Worm (Caenorhabditis elegans) whole organism, mixed stage, embryonic: ENCODE measurements around the gene ergi-3.

Source experiments
- M03D4.4 ChIP-seq: sonication (generic microtip); optimal IDR thresholded peaks from 2 replicates; lab custom pipeline; 2017; ENCODE audit warnings: mild to moderate bottlenecking, missing genetic modification characterization, missing compliant biosample characterization
- bed-3 ChIP-seq: fragments of 200-800 bp; sonication (Bioruptor generic); optimal IDR thresholded peaks from 3 replicates; lab custom pipeline; 2018; ENCODE audit warnings: mild to moderate bottlenecking, missing genetic modification characterization, moderate library complexity, missing compliant biosample characterization
- blmp-1 ChIP-seq: fragments of 150-350 bp; optimal IDR thresholded peaks from 2 replicates; lab custom pipeline; 2014; ENCODE audit warnings: missing biosample characterization, missing genetic modification characterization
- ceh-39 ChIP-seq: fragments of 150-350 bp; optimal IDR thresholded peaks from 2 replicates; lab custom pipeline; 2014; ENCODE audit warnings: missing biosample characterization, missing genetic modification characterization
- ceh-43 ChIP-seq: fragments of 200-800 bp; sonication (Bioruptor generic); optimal IDR thresholded peaks from 2 replicates; lab custom pipeline; 2018; ENCODE audit warnings: mild to moderate bottlenecking, missing genetic modification characterization, moderate library complexity, missing compliant biosample characterization
- ceh-83 ChIP-seq: fragments of 200-800 bp; sonication (Bioruptor generic); optimal IDR thresholded peaks from 2 replicates; lab custom pipeline; 2018; ENCODE audit warnings: mild to moderate bottlenecking, missing genetic modification characterization, missing compliant biosample characterization
- ces-1 ChIP-seq: fragments of 150-350 bp; optimal IDR thresholded peaks from 2 replicates; lab custom pipeline; 2014; ENCODE audit warnings: missing biosample characterization, missing genetic modification reagents, missing genetic modification characterization
- cnd-1 ChIP-seq: fragments of 200-800 bp; sonication (Bioruptor generic); optimal IDR thresholded peaks from 2 replicates; lab custom pipeline; 2018; ENCODE audit warnings: mild to moderate bottlenecking, missing genetic modification characterization, missing compliant biosample characterization
- drap-1 ChIP-seq: fragments of 200-800 bp; sonication (Bioruptor generic); optimal IDR thresholded peaks from 3 replicates; lab custom pipeline; 2018; ENCODE audit warnings: mild to moderate bottlenecking, missing genetic modification characterization, missing compliant biosample characterization
- elt-1 ChIP-seq: sonication (generic microtip); optimal IDR thresholded peaks from 2 replicates; lab custom pipeline; 2017; ENCODE audit warnings: missing genetic modification characterization, mild to moderate bottlenecking, missing compliant biosample characterization, antibody characterized with exemption, moderate library complexity, borderline replicate concordance; ENCODE audit not compliant: insufficient read depth
- elt-3 ChIP-seq: fragments of 150-350 bp; optimal IDR thresholded peaks from 2 replicates; lab custom pipeline; 2014; ENCODE audit warnings: missing biosample characterization, missing genetic modification characterization
- hlh-1 ChIP-seq: fragments of 150-350 bp; optimal IDR thresholded peaks from 2 replicates; lab custom pipeline; 2014; ENCODE audit warnings: missing biosample characterization, missing genetic modification reagents, missing genetic modification characterization
- lin-13 ChIP-seq: fragments of 150-350 bp; optimal IDR thresholded peaks from 2 replicates; lab custom pipeline; 2014; ENCODE audit warnings: missing biosample characterization, missing genetic modification characterization
- lin-32 ChIP-seq: fragments of 200-800 bp; sonication (Bioruptor generic); optimal IDR thresholded peaks from 2 replicates; lab custom pipeline; 2018; ENCODE audit warnings: mild to moderate bottlenecking, missing genetic modification characterization, missing compliant biosample characterization
- lsy-2 ChIP-seq: fragments of 150-350 bp; optimal IDR thresholded peaks from 2 replicates; lab custom pipeline; 2014; ENCODE audit warnings: missing biosample characterization, missing genetic modification characterization
- mab-5 ChIP-seq: fragments of 150-350 bp; optimal IDR thresholded peaks from 2 replicates; lab custom pipeline; 2014; ENCODE audit warnings: missing biosample characterization, missing genetic modification characterization
- mep-1 ChIP-seq: fragments of 150-350 bp; optimal IDR thresholded peaks from 2 replicates; lab custom pipeline; 2017; ENCODE audit warnings: missing biosample characterization, missing genetic modification reagents, missing genetic modification characterization, inconsistent platforms
- mls-2 ChIP-seq: sonication (generic microtip); optimal IDR thresholded peaks from 2 replicates; lab custom pipeline; 2016; ENCODE audit warnings: mild to moderate bottlenecking, missing genetic modification characterization, moderate library complexity, missing compliant biosample characterization
- nhr-2 ChIP-seq: fragments of 150-350 bp; optimal IDR thresholded peaks from 2 replicates; lab custom pipeline; 2014; ENCODE audit warnings: missing biosample characterization, missing genetic modification characterization
- nhr-237 ChIP-seq: fragments of 150-350 bp; optimal IDR thresholded peaks from 2 replicates; lab custom pipeline; 2014; ENCODE audit warnings: missing biosample characterization, missing genetic modification characterization
- nhr-28 ChIP-seq: fragments of 150-350 bp; optimal IDR thresholded peaks from 2 replicates; lab custom pipeline; 2014; ENCODE audit warnings: missing biosample characterization, missing genetic modification characterization
- nhr-76 ChIP-seq: sonication (generic microtip); optimal IDR thresholded peaks from 2 replicates; lab custom pipeline; 2017; ENCODE audit warnings: missing biosample characterization, missing genetic modification characterization
- pha-4 ChIP-seq: fragments of 150-350 bp; optimal IDR thresholded peaks from 2 replicates; lab custom pipeline; 2018; ENCODE audit warnings: missing biosample characterization, missing genetic modification reagents, missing genetic modification characterization
- sem-2 ChIP-seq: fragments of 200-800 bp; sonication (Bioruptor generic); optimal IDR thresholded peaks from 2 replicates; lab custom pipeline; 2018; ENCODE audit warnings: mild to moderate bottlenecking, missing genetic modification characterization, missing compliant biosample characterization
- snpc-4 ChIP-seq: fragments of 150-350 bp; optimal IDR thresholded peaks from 2 replicates; lab custom pipeline; 2014; ENCODE audit warnings: missing biosample characterization, missing genetic modification characterization
- sptf-1 ChIP-seq: sonication (generic microtip); optimal IDR thresholded peaks from 2 replicates; lab custom pipeline; 2017; ENCODE audit warnings: mild to moderate bottlenecking, missing genetic modification characterization, moderate library complexity, missing compliant biosample characterization
- tbx-8 ChIP-seq: fragments of 200-800 bp; sonication (Bioruptor generic); optimal IDR thresholded peaks from 2 replicates; lab custom pipeline; 2018; ENCODE audit warnings: mild to moderate bottlenecking, missing genetic modification characterization, moderate library complexity, missing compliant biosample characterization
- unc-120 ChIP-seq: sonication (generic microtip); optimal IDR thresholded peaks from 2 replicates; lab custom pipeline; 2017; ENCODE audit warnings: missing genetic modification characterization, missing compliant biosample characterization; ENCODE audit not compliant: poor library complexity, severe bottlenecking
- unc-39 ChIP-seq: fragments of 150-350 bp; optimal IDR thresholded peaks from 2 replicates; lab custom pipeline; 2014; ENCODE audit warnings: missing biosample characterization, missing genetic modification characterization
- unc-62 ChIP-seq: fragments of 150-350 bp; optimal IDR thresholded peaks from 2 replicates; lab custom pipeline; 2014; ENCODE audit warnings: missing biosample characterization, missing genetic modification reagents, missing genetic modification characterization
- ztf-11 ChIP-seq: fragments of 150-350 bp; optimal IDR thresholded peaks from 2 replicates; lab custom pipeline; 2014; ENCODE audit warnings: missing biosample characterization, missing genetic modification characterization

The ergi-3 gene

ce11 chrX:15654969-15655368, 38.4 kb upstream of the ergi-3 start:
- no peak for TF ChIP-seq sem-2
- TF ChIP-seq unc-62: no peak
- TF ChIP-seq nhr-2 (tag; lab: Kevin White, UChicago): no peak
- TF ChIP-seq pha-4: no peak
- no peak for TF ChIP-seq nhr-237 (tag; lab: Kevin White, UChicago)
- TF ChIP-seq ceh-43 (GFP tag; lab: Kevin White, UChicago): no peak
- TF ChIP-seq nhr-28 (tag; lab: Kevin White, UChicago): no peak
- no peak for TF ChIP-seq tbx-8 (GFP tag; lab: Kevin White, UChicago)
- TF ChIP-seq bed-3 (GFP tag; lab: Kevin White, UChicago): no peak
- TF ChIP-seq unc-39 (tag; lab: Kevin White, UChicago): no peak
- no peak for TF ChIP-seq blmp-1 (tag; lab: Kevin White, UChicago)
- no peak for TF ChIP-seq cnd-1
- no peak for TF ChIP-seq ceh-83
- TF ChIP-seq unc-120 (tag; lab: Kevin White, UChicago): no peak
- no peak for TF ChIP-seq lsy-2 (tag; lab: Kevin White, UChicago)
- no peak for TF ChIP-seq ceh-39 (tag; lab: Kevin White, UChicago)
- no peak for TF ChIP-seq hlh-1 (tag; lab: Kevin White, UChicago)
- TF ChIP-seq, all 35 proteins: peak for 0

DNA sequence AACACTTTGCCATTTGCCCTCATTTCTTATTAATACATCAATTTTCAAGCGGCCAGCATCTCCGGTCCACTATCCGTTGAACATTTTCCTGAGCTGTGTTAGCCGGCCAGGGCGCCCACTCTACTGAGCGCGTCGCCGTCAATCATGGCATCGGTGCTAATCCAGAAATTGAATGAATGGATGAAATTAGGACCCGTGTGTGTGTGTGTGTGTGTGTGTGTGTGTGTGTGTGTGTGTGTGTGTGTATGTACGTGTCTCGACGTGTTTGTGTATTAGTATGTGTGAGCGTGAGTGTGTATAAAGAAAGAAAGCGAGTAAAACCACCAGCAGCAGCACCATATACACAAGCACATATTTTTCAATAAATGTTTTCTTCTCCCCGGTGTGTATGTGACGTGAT, 36.6 kb upstream of the ergi-3 start:
- TF ChIP-seq M03D4.4 (tag; lab: Kevin White, UChicago) (peak; percentile 2), drap-1 (GFP tag; lab: Kevin White, UChicago) (no peak), mls-2 (tag; lab: Kevin White, UChicago) (no peak), nhr-237 (tag; lab: Kevin White, UChicago) (no peak), ceh-83 (no peak), tbx-8 (GFP tag; lab: Kevin White, UChicago) (no peak), nhr-28 (tag; lab: Kevin White, UChicago) (no peak), mep-1 (no peak), pha-4 (no peak), nhr-2 (tag; lab: Kevin White, UChicago) (no peak), lin-32 (peak; percentile 11), unc-62 (no peak), sptf-1 (tag; lab: Kevin White, UChicago) (peak; percentile 12), snpc-4 (tag; lab: Kevin White, UChicago) (no peak), unc-39 (tag; lab: Kevin White, UChicago) (no peak), ces-1 (peak; percentile 61), mab-5 (tag; lab: Kevin White, UChicago) (no peak), cnd-1 (peak; percentile 27), elt-3 (tag; lab: Kevin White, UChicago) (no peak), nhr-76 (tag; lab: Kevin White, UChicago) (no peak)

ce11 chrX:15650919-15651420, 34.4 kb upstream of the ergi-3 start, which contains the start of gene F59D12.3:
TSS of gene F59D12.3 (minus strand) at chrX:15650969.
- no peak for TF ChIP-seq snpc-4 (tag; lab: Kevin White, UChicago)
- TF ChIP-seq ceh-39 (tag; lab: Kevin White, UChicago): no peak
- no peak for TF ChIP-seq nhr-76 (tag; lab: Kevin White, UChicago)
- no peak for TF ChIP-seq mab-5 (tag; lab: Kevin White, UChicago)
- TF ChIP-seq hlh-1 (tag; lab: Kevin White, UChicago): no peak
- TF ChIP-seq cnd-1: no peak
- TF ChIP-seq ceh-43 (GFP tag; lab: Kevin White, UChicago): no peak
- no peak for TF ChIP-seq bed-3 (GFP tag; lab: Kevin White, UChicago)
- no peak for TF ChIP-seq elt-1
- no peak for TF ChIP-seq lin-13 (tag; lab: Kevin White, UChicago)
- no peak for TF ChIP-seq unc-120 (tag; lab: Kevin White, UChicago)
- no peak for TF ChIP-seq blmp-1 (tag; lab: Kevin White, UChicago)
- TF ChIP-seq tbx-8 (GFP tag; lab: Kevin White, UChicago): no peak
- TF ChIP-seq mep-1: no peak
- TF ChIP-seq unc-39 (tag; lab: Kevin White, UChicago): no peak

DNA sequence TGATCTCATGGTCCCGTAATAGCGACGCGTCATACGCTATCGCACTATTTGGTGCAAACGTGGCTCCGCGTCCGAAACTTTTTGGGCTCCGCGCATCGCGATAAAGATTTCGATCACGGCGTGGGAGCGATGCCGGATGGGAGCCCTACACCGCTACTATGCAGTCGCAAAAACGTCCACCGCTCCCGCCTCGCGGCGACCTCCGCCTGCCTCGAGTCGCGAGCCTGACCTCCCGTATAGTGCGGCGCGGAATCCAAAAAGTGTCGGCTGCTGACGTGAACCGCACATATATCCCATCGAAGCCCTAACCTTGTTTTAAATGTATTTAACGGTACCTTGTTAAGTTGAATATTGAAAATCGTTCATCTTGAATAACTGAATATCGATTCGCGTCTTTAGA, 33.9 kb upstream of the ergi-3 start:
- TF ChIP-seq mab-5 (tag; lab: Kevin White, UChicago): no peak
- no peak for TF ChIP-seq ztf-11 (tag; lab: Kevin White, UChicago)
- TF ChIP-seq unc-39 (tag; lab: Kevin White, UChicago): no peak
- no peak for TF ChIP-seq pha-4
- TF ChIP-seq ceh-83: no peak
- TF ChIP-seq lin-13 (tag; lab: Kevin White, UChicago): no peak
- no peak for TF ChIP-seq elt-3 (tag; lab: Kevin White, UChicago)
- TF ChIP-seq unc-62: no peak
- no peak for TF ChIP-seq lin-32
- no peak for TF ChIP-seq elt-1
- TF ChIP-seq ces-1: no peak
- no peak for TF ChIP-seq bed-3 (GFP tag; lab: Kevin White, UChicago)
- no peak for TF ChIP-seq lsy-2 (tag; lab: Kevin White, UChicago)
- TF ChIP-seq M03D4.4 (tag; lab: Kevin White, UChicago): no peak
- no peak for TF ChIP-seq mls-2 (tag; lab: Kevin White, UChicago)
